Fruit fly (Drosophila melanogaster) whole organism, wandering third instar larva: ENCODE measurements around the gene FoxK.

ENCODE experiments used
- GATAd ChIP-seq: sonication (Bioruptor generic); optimal IDR thresholded peaks from 2 replicates; lab custom pipeline; 2016; ENCODE audit warnings: missing biosample characterization, missing genetic modification characterization
- dsf ChIP-seq: sonication (Bioruptor generic); optimal IDR thresholded peaks from 2 replicates; lab custom pipeline; 2016; ENCODE audit warnings: missing biosample characterization, missing genetic modification characterization, borderline replicate concordance
- psq ChIP-seq: fragments of 200-800 bp; sonication (Bioruptor generic); optimal IDR thresholded peaks from 3 replicates; lab custom pipeline; 2017; ENCODE audit warnings: missing biosample characterization, mild to moderate bottlenecking, missing genetic modification characterization, moderate library complexity
- woc ChIP-seq: sonication (Bioruptor generic); optimal IDR thresholded peaks from 2 replicates; lab custom pipeline; 2016; ENCODE audit warnings: missing biosample characterization, mild to moderate bottlenecking, missing genetic modification characterization

dm6 chr3L:11069764-11070163, 50.8 kb downstream of the FoxK start, which contains the start of gene CG6310:
- TF ChIP-seq psq (GFP tag; lab: Kevin White, UChicago): no peak
- TF ChIP-seq GATAd (GFP tag; lab: Kevin White, UChicago): no peak
- TF ChIP-seq dsf: no peak
- TF ChIP-seq woc (GFP tag; lab: Kevin White, UChicago): no peak
